Worm (Caenorhabditis elegans): ENCODE measurements around the gene M70.2.

DNA sequence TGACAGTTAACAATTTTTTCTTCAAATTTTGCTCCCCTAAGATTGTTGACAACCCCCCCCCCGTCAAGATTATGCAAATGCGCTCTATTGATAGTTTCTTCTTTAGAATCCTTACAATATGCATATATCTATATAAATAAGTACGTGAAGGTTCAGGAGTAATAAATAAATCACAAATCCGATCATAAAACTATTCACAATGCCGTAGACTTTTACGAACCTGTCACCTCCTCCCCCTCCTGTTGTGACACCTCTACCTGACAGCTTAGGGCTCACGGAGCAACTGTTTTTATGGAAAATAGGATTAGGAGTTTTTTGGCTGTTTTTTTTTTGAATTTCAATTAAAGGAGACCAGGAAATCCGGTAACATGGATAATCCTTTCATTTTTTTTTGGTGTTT, 49.3 kb downstream of the M70.2 start:
- TF ChIP-seq elt-3 (tag; optimal IDR thresholded peaks at IDR 0.05) (no peak), elt-2 (tag; optimal IDR thresholded peaks at IDR 0.05) (no peak)

Measured in whole organism, L1 larva.